Fruit fly (Drosophila melanogaster) whole organism, embryonic: ENCODE data around the gene CG13365.

Experiments used
- Abd-B ChIP-seq: fragments of 200-800 bp; sonication (Bioruptor generic); optimal IDR thresholded peaks from 2 replicates; lab custom pipeline; 2018; ENCODE audit warnings: missing biosample characterization, mild to moderate bottlenecking, missing genetic modification characterization, moderate library complexity
- Atf3 ChIP-seq: fragments of 200-800 bp; sonication (Bioruptor generic); optimal IDR thresholded peaks from 3 replicates; lab custom pipeline; 2016; ENCODE audit warnings: missing biosample characterization, missing genetic modification characterization
- Bdp1 ChIP-seq: fragments of 200-800 bp; sonication (Bioruptor generic); optimal IDR thresholded peaks from 3 replicates; lab custom pipeline; 2016; ENCODE audit warnings: missing biosample characterization, missing genetic modification characterization
- CG10147 ChIP-seq: fragments of 200-800 bp; sonication (Bioruptor generic); optimal IDR thresholded peaks from 2 replicates; lab custom pipeline; 2019; ENCODE audit warnings: missing biosample characterization, mild to moderate bottlenecking, missing genetic modification characterization, moderate library complexity
- CG10565 ChIP-seq: fragments of 200-800 bp; sonication (Bioruptor generic); optimal IDR thresholded peaks from 3 replicates; lab custom pipeline; 2016; ENCODE audit warnings: missing biosample characterization, mild to moderate bottlenecking, missing genetic modification characterization
- CG10654 ChIP-seq: fragments of 200-800 bp; sonication (Bioruptor generic); optimal IDR thresholded peaks from 2 replicates; lab custom pipeline; 2016; ENCODE audit warnings: missing biosample characterization, missing genetic modification characterization
- CG10959 ChIP-seq: fragments of 200-800 bp; sonication (Bioruptor generic); IDR thresholded peaks from 2 replicates; pipeline ENCODE4 v1.3.6; 2022; ENCODE audit warnings: missing biosample characterization, missing genetic modification characterization
- CG11085 ChIP-seq: fragments of 200-800 bp; sonication (Bioruptor generic); IDR thresholded peaks from 2 replicates; pipeline ENCODE4 v1.3.6; 2022; ENCODE audit warnings: missing biosample characterization, missing genetic modification characterization
- CG11696 ChIP-seq: fragments of 200-800 bp; sonication (Bioruptor generic); IDR thresholded peaks from 2 replicates; pipeline ENCODE4 v1.3.6; 2022; ENCODE audit warnings: missing biosample characterization, missing genetic modification characterization
- CG14014 ChIP-seq: fragments of 200-800 bp; sonication (Bioruptor generic); IDR thresholded peaks from 2 replicates; pipeline ENCODE4 v1.3.6; 2022; ENCODE audit warnings: missing biosample characterization, missing genetic modification characterization
- CG14710 ChIP-seq: fragments of 200-800 bp; sonication (Bioruptor generic); optimal IDR thresholded peaks from 3 replicates; lab custom pipeline; 2019; ENCODE audit warnings: missing biosample characterization, mild to moderate bottlenecking, missing genetic modification characterization, moderate library complexity
- CG16779 ChIP-seq: fragments of 200-800 bp; sonication (Bioruptor generic); IDR thresholded peaks from 2 replicates; pipeline ENCODE4 v1.3.6; 2022; ENCODE audit warnings: missing biosample characterization, missing genetic modification characterization
- CG16815 ChIP-seq: fragments of 200-800 bp; sonication (Bioruptor generic); optimal IDR thresholded peaks from 3 replicates; lab custom pipeline; 2017; ENCODE audit warnings: missing biosample characterization, mild to moderate bottlenecking, missing genetic modification characterization
- CG17802 ChIP-seq: fragments of 200-800 bp; sonication (Bioruptor generic); optimal IDR thresholded peaks from 2 replicates; lab custom pipeline; 2018; ENCODE audit warnings: missing biosample characterization, mild to moderate bottlenecking, missing genetic modification characterization, moderate library complexity
- CG30431 ChIP-seq: fragments of 200-800 bp; sonication (Bioruptor generic); optimal IDR thresholded peaks from 2 replicates; lab custom pipeline; 2017; ENCODE audit warnings: missing biosample characterization, missing genetic modification characterization
- CG31388 ChIP-seq: fragments of 200-800 bp; sonication (Bioruptor generic); optimal IDR thresholded peaks from 2 replicates; lab custom pipeline; 2016; ENCODE audit warnings: missing biosample characterization, missing genetic modification characterization
- CG3281 ChIP-seq: fragments of 200-800 bp; sonication (Bioruptor generic); optimal IDR thresholded peaks from 3 replicates; lab custom pipeline; 2017; ENCODE audit warnings: missing biosample characterization, mild to moderate bottlenecking, missing genetic modification characterization
- CG33213 ChIP-seq: fragments of 200-800 bp; sonication (Bioruptor generic); optimal IDR thresholded peaks from 3 replicates; lab custom pipeline; 2016; ENCODE audit warnings: missing biosample characterization, missing genetic modification characterization
- CG34422 ChIP-seq: fragments of 200-800 bp; sonication (Bioruptor generic); IDR thresholded peaks from 3 replicates; pipeline ENCODE4 v1.3.6; 2022; ENCODE audit warnings: missing biosample characterization, missing genetic modification characterization
- CG3726 ChIP-seq: fragments of 200-800 bp; sonication (Bioruptor generic); IDR thresholded peaks from 3 replicates; pipeline ENCODE4, ENCODE4 v1.3.6; 2022; ENCODE audit warnings: missing biosample characterization, missing genetic modification characterization
- CG6175 ChIP-seq: fragments of 200-800 bp; sonication (Bioruptor generic); IDR thresholded peaks from 3 replicates; pipeline ENCODE4 v1.3.6; 2022; ENCODE audit warnings: missing biosample characterization, missing genetic modification characterization
- CG6272 ChIP-seq: fragments of 200-800 bp; sonication (Bioruptor generic); IDR thresholded peaks from 2 replicates; pipeline ENCODE4 v1.3.6; 2022; ENCODE audit warnings: missing biosample characterization, missing genetic modification characterization
- CG7928 ChIP-seq: fragments of 200-800 bp; sonication (Bioruptor generic); optimal IDR thresholded peaks from 2 replicates; lab custom pipeline; 2017; ENCODE audit warnings: missing biosample characterization, mild to moderate bottlenecking, missing genetic modification characterization
- CG8765 ChIP-seq: fragments of 200-800 bp; sonication (Bioruptor generic); IDR thresholded peaks from 2 replicates; pipeline ENCODE4 v1.3.6; 2022; ENCODE audit warnings: missing biosample characterization, missing genetic modification characterization
- CG9437 ChIP-seq: fragments of 200-800 bp; sonication (Bioruptor generic); optimal IDR thresholded peaks from 2 replicates; lab custom pipeline; 2018; ENCODE audit warnings: missing biosample characterization, mild to moderate bottlenecking, missing genetic modification characterization
- Dbx ChIP-seq: fragments of 200-800 bp; sonication (Bioruptor generic); IDR thresholded peaks from 3 replicates; pipeline ENCODE4 v1.3.6; 2022; ENCODE audit warnings: missing biosample characterization, missing genetic modification characterization
- Dfd ChIP-seq, 2 experiments: fragments of >200 bp; optimal IDR thresholded peaks; 2 replicates each; lab custom pipeline; 2017; ENCODE audit warnings: missing biosample characterization in 2 of 2, missing genetic modification characterization in 2 of 2
- Elba2 ChIP-seq: fragments of 200-800 bp; sonication (Bioruptor generic); optimal IDR thresholded peaks from 3 replicates; lab custom pipeline; 2016; ENCODE audit warnings: missing biosample characterization, missing genetic modification characterization
- Hey ChIP-seq: fragments of 200-800 bp; sonication (Bioruptor generic); optimal IDR thresholded peaks from 3 replicates; lab custom pipeline; 2018; ENCODE audit warnings: missing biosample characterization, mild to moderate bottlenecking, missing genetic modification characterization
- Hmr ChIP-seq: fragments of 200-800 bp; sonication (Bioruptor generic); optimal IDR thresholded peaks from 3 replicates; lab custom pipeline; 2017; ENCODE audit warnings: mild to moderate bottlenecking, missing biosample characterization, missing genetic modification reagents, missing genetic modification characterization
- Nf-YA ChIP-seq: fragments of 200-800 bp; sonication (Bioruptor generic); IDR thresholded peaks from 2 replicates; pipeline ENCODE4 v1.3.6; 2022; ENCODE audit warnings: missing biosample characterization, missing genetic modification characterization
- Ptx1 ChIP-seq: fragments of 200-800 bp; sonication (Bioruptor generic); IDR thresholded peaks from 2 replicates; pipeline ENCODE4 v1.3.6; 2022; ENCODE audit warnings: missing biosample characterization, missing genetic modification characterization
- ash1 ChIP-seq: fragments of 200-800 bp; sonication (Bioruptor generic); optimal IDR thresholded peaks from 2 replicates; lab custom pipeline; 2018; ENCODE audit warnings: missing biosample characterization, mild to moderate bottlenecking, missing genetic modification characterization
- bbx ChIP-seq: fragments of 200-800 bp; sonication (Bioruptor generic); IDR thresholded peaks from 2 replicates; pipeline ENCODE4 v1.3.6; 2022; ENCODE audit warnings: missing biosample characterization, missing genetic modification characterization; ENCODE audit not compliant: partially characterized antibody
- bowl ChIP-seq: fragments of 200-800 bp; sonication (Bioruptor generic); IDR thresholded peaks from 2 replicates; pipeline ENCODE4 v1.3.6; 2022; ENCODE audit warnings: missing biosample characterization, missing genetic modification characterization
- bsh ChIP-seq, 2 experiments: fragments of 200-800 bp; sonication (Bioruptor generic); optimal IDR thresholded peaks; 2 replicates each; lab custom pipeline; 2017 to 2018; ENCODE audit warnings: mild to moderate bottlenecking in 2 of 2, missing biosample characterization in 2 of 2, missing genetic modification characterization in 2 of 2, moderate library complexity in 1 of 2
- cad ChIP-seq: fragments of >200 bp; optimal IDR thresholded peaks from 2 replicates; lab custom pipeline; 2017; ENCODE audit warnings: missing biosample characterization, missing genetic modification characterization
- chif ChIP-seq, 2 experiments: fragments of 200-800 bp; sonication (Bioruptor generic); optimal IDR thresholded peaks; 3 replicates each; lab custom pipeline; 2016; ENCODE audit warnings: missing biosample characterization in 2 of 2, missing genetic modification characterization in 2 of 2
- chinmo ChIP-seq: fragments of 200-800 bp; sonication (Bioruptor generic); IDR thresholded peaks from 4 replicates; pipeline ENCODE4 v1.3.6; 2022; ENCODE audit warnings: missing biosample characterization, missing genetic modification characterization; ENCODE audit not compliant: partially characterized antibody
- crc ChIP-seq: fragments of 200-800 bp; sonication (Bioruptor generic); optimal IDR thresholded peaks from 2 replicates; lab custom pipeline; 2016; ENCODE audit warnings: missing biosample characterization, missing genetic modification characterization
- dimm ChIP-seq: fragments of 200-800 bp; sonication (Bioruptor generic); IDR thresholded peaks from 2 replicates; pipeline ENCODE4 v1.3.6; 2022; ENCODE audit warnings: missing biosample characterization, missing genetic modification characterization
- emc ChIP-seq: fragments of 200-800 bp; sonication (Bioruptor generic); optimal IDR thresholded peaks from 2 replicates; lab custom pipeline; 2016; ENCODE audit warnings: missing biosample characterization, missing genetic modification characterization
- insv ChIP-seq, 2 experiments: fragments of 200-800 bp; sonication (Bioruptor generic); optimal IDR thresholded peaks; 3 replicates each; lab custom pipeline; 2016 to 2018; ENCODE audit warnings: missing biosample characterization in 2 of 2, missing genetic modification characterization in 2 of 2
- jigr1 ChIP-seq: fragments of 200-800 bp; sonication (Bioruptor generic); IDR thresholded peaks from 3 replicates; pipeline ENCODE4 v1.3.6; 2022; ENCODE audit warnings: missing biosample characterization, missing genetic modification characterization
- knrl ChIP-seq: fragments of 200-800 bp; sonication (Bioruptor generic); IDR thresholded peaks from 3 replicates; pipeline ENCODE4 v1.3.6; 2022; ENCODE audit warnings: missing biosample characterization, missing genetic modification characterization; ENCODE audit not compliant: partially characterized antibody
- mam ChIP-seq: fragments of 200-800 bp; sonication (Bioruptor generic); optimal IDR thresholded peaks from 3 replicates; lab custom pipeline; 2016; ENCODE audit warnings: missing biosample characterization, missing genetic modification characterization
- phol ChIP-seq: fragments of 200-800 bp; sonication (Bioruptor generic); optimal IDR thresholded peaks from 3 replicates; lab custom pipeline; 2018; ENCODE audit warnings: missing biosample characterization, mild to moderate bottlenecking, missing genetic modification characterization, moderate library complexity
- pita ChIP-seq: fragments of 200-800 bp; sonication (Bioruptor generic); optimal IDR thresholded peaks from 2 replicates; lab custom pipeline; 2017; ENCODE audit warnings: missing biosample characterization, mild to moderate bottlenecking, missing genetic modification characterization
- rib ChIP-seq: fragments of 200-800 bp; sonication (Bioruptor generic); IDR thresholded peaks from 2 replicates; pipeline ENCODE4 v1.3.6; 2022; ENCODE audit warnings: missing biosample characterization, missing genetic modification characterization
- so ChIP-seq: fragments of 200-800 bp; sonication (Bioruptor generic); IDR thresholded peaks from 3 replicates; pipeline ENCODE4 v1.3.6; 2022; ENCODE audit warnings: missing biosample characterization, missing genetic modification characterization
- wor ChIP-seq: fragments of 200-800 bp; sonication (Bioruptor generic); IDR thresholded peaks from 2 replicates; pipeline ENCODE4 v1.3.6; 2022; ENCODE audit warnings: missing biosample characterization, missing genetic modification characterization
- zfh1 ChIP-seq: fragments of 200-800 bp; sonication (Bioruptor generic); IDR thresholded peaks from 3 replicates; pipeline ENCODE4 v1.3.6; 2022; ENCODE audit warnings: missing biosample characterization, missing genetic modification characterization

CG13365 gene

DNA sequence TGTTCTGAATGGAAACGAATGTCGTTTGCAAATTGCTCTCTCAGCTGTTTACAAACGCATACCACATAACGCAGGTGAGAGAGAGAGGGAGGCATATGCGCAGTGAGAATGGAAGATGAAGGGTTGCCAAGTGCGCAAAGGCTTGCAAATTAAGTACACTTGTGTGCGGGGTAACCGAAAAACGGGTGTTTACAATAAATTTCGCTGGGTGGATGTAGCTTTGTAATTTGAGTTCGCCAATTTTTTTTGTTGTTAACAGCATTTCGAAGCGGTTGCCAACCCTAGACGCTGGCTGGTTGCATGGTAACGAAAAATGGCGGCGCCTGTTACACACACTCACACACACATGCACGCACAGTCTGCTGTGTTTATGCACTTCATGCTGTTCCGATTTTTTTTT lies 33.9 kb upstream of the CG13365 start (continued):
- TF ChIP-seq Dbx (GFP tag; lab: Robert Waterston, UW) (peak; percentile 95), Bdp1 (peak; percentile 88), bbx (GFP tag; lab: Robert Waterston, UW) (no peak; the same call in 1 of the 2 replicates), rib (GFP tag; lab: Robert Waterston, UW) (peak; percentile 96), CG11085 (GFP tag; lab: Robert Waterston, UW) (peak; percentile 88), Nf-YA (GFP tag; lab: Robert Waterston, UW) (peak; percentile 92), mam (GFP tag; lab: Kevin White, UChicago) (peak; percentile 94), CG11696 (GFP tag; lab: Robert Waterston, UW) (peak; percentile 88), Elba2 (GFP tag; lab: Kevin White, UChicago) (peak; percentile 23), so (GFP tag; lab: Robert Waterston, UW) (peak; percentile 96), CG30431 (GFP tag; lab: Kevin White, UChicago) (peak; percentile 92), knrl (peak; percentile 21; the same call in 1 of the 3 replicates), Dfd (GFP tag; optimal IDR thresholded peaks at IDR 0.05; lab: Kevin White, UChicago) (no peak), Ptx1 (GFP tag; lab: Robert Waterston, UW) (peak; percentile 96), bsh (GFP tag; optimal IDR thresholded peaks at IDR 0.05; lab: Kevin White, UChicago) (peak; percentile 91 to 97), jigr1 (GFP tag; lab: Robert Waterston, UW) (peak; percentile 87), CG34422 (peak; percentile 98), CG9437 (GFP tag; lab: Kevin White, UChicago) (peak; percentile 85), insv (GFP tag; optimal IDR thresholded peaks at IDR 0.05; lab: Kevin White, UChicago) (peak; percentile 26 to 74), CG10654 (GFP tag; lab: Kevin White, UChicago) (peak; percentile 92), CG16815 (GFP tag; lab: Kevin White, UChicago) (peak; percentile 90), cad (no peak), Atf3 (peak; percentile 93), crc (GFP tag; lab: Kevin White, UChicago) (peak; percentile 94), CG10959 (peak; percentile 93), zfh1 (peak; percentile 98), CG3281 (GFP tag; lab: Kevin White, UChicago) (peak; percentile 94), CG14014 (GFP tag; lab: Robert Waterston, UW) (peak; percentile 96), chif (GFP tag; optimal IDR thresholded peaks at IDR 0.05; lab: Kevin White, UChicago) (peak; percentile 92 to 93), bowl (GFP tag; lab: Robert Waterston, UW) (peak; percentile 95), ash1 (GFP tag; lab: Kevin White, UChicago) (peak; percentile 86), CG7928 (GFP tag; lab: Kevin White, UChicago) (peak; percentile 77), chinmo (GFP tag; lab: Robert Waterston, UW) (peak; percentile 75; the same call in 1 of the 4 replicates), CG14710 (peak; percentile 93), CG8765 (GFP tag; lab: Robert Waterston, UW) (peak; percentile 83), CG17802 (tag; lab: Kevin White, UChicago) (peak; percentile 80), emc (GFP tag; lab: Kevin White, UChicago) (peak; percentile 87), Abd-B (GFP tag; lab: Kevin White, UChicago) (peak; percentile 90), wor (peak; percentile 92), dimm (GFP tag; lab: Robert Waterston, UW) (peak; percentile 88), Hey (tag; lab: Kevin White, UChicago) (peak; percentile 91), CG10565 (GFP tag; lab: Kevin White, UChicago) (peak; percentile 85), CG6175 (GFP tag; lab: Robert Waterston, UW) (peak; percentile 94), CG16779 (peak; percentile 94), CG6272 (peak; percentile 89), Hmr (peak; percentile 96), CG31388 (GFP tag; lab: Kevin White, UChicago) (peak; percentile 80), CG10147 (GFP tag; lab: Kevin White, UChicago) (peak; percentile 86), CG33213 (peak; percentile 92), pita (GFP tag; lab: Kevin White, UChicago) (no peak), CG3726 (peak; percentile 95), phol (tag; lab: Kevin White, UChicago) (peak; percentile 96)
